Worm (Caenorhabditis elegans) whole organism, L4 larva: ENCODE measurements around the gene B0507.8.

Experiments used
- F10B5.3 ChIP-seq: sonication (generic microtip); optimal IDR thresholded peaks from 2 replicates; lab custom pipeline; 2016; ENCODE audit warnings: mild to moderate bottlenecking, missing genetic modification characterization, missing compliant biosample characterization
- R02D3.7 ChIP-seq: fragments of 150-350 bp; sonication (generic microtip); optimal IDR thresholded peaks from 3 replicates; lab custom pipeline; 2014; ENCODE audit warnings: missing biosample characterization, missing genetic modification characterization
- Y105C5A.15 ChIP-seq: fragments of 200-800 bp; sonication (Bioruptor generic); IDR thresholded peaks from 2 replicates; pipeline ENCODE4 v1.3.6; 2022; ENCODE audit warnings: missing genetic modification characterization, missing compliant biosample characterization
- Y75B8A.6 ChIP-seq: fragments of 200-800 bp; sonication (Bioruptor generic); IDR thresholded peaks from 2 replicates; pipeline ENCODE4 v1.3.6; 2022; ENCODE audit warnings: missing genetic modification reagents, missing genetic modification characterization, missing compliant biosample characterization
- attf-4 ChIP-seq: sonication (generic microtip); optimal IDR thresholded peaks from 3 replicates; lab custom pipeline; 2017; ENCODE audit warnings: missing biosample characterization, missing genetic modification characterization
- ceh-20 ChIP-seq: fragments of 200-800 bp; sonication (Bioruptor generic); IDR thresholded peaks from 2 replicates; pipeline ENCODE4 v1.3.6; 2022; ENCODE audit warnings: missing genetic modification reagents, missing genetic modification characterization, missing compliant biosample characterization
- ceh-28 ChIP-seq: fragments of 150-350 bp; optimal IDR thresholded peaks from 2 replicates; lab custom pipeline; 2014; ENCODE audit warnings: missing biosample characterization, missing genetic modification reagents, missing genetic modification characterization
- ceh-32 ChIP-seq: sonication (generic microtip); optimal IDR thresholded peaks from 2 replicates; lab custom pipeline; 2016; ENCODE audit warnings: mild to moderate bottlenecking, missing genetic modification characterization, missing compliant biosample characterization; ENCODE audit not compliant: poor library complexity
- ceh-62 ChIP-seq: sonication (generic microtip); optimal IDR thresholded peaks from 2 replicates; lab custom pipeline; 2017; ENCODE audit warnings: missing biosample characterization, missing genetic modification characterization
- ceh-82 ChIP-seq: sonication (generic microtip); optimal IDR thresholded peaks from 2 replicates; lab custom pipeline; 2017; ENCODE audit warnings: missing biosample characterization, missing genetic modification characterization
- ces-1 ChIP-seq: fragments of 150-350 bp; sonication (generic microtip); optimal IDR thresholded peaks from 4 replicates; lab custom pipeline; 2014; ENCODE audit warnings: missing biosample characterization, missing genetic modification reagents, missing genetic modification characterization
- cey-2 ChIP-seq: sonication (generic microtip); optimal IDR thresholded peaks from 3 replicates; lab custom pipeline; 2017; ENCODE audit warnings: missing genetic modification characterization, mild to moderate bottlenecking, missing compliant biosample characterization, antibody characterized with exemption, borderline replicate concordance; ENCODE audit not compliant: insufficient read depth
- daf-16 ChIP-seq, 3 experiments: sonication (generic microtip); optimal IDR thresholded peaks; 2 replicates each; lab custom pipeline; 2016 to 2017; ENCODE audit warnings: missing genetic modification characterization in 3 of 3, missing genetic modification reagents in 3 of 3, mild to moderate bottlenecking in 2 of 3, missing compliant biosample characterization in 2 of 3, missing biosample characterization in 1 of 3, moderate library complexity in 1 of 3
- daf-19 ChIP-seq: fragments of 200-800 bp; sonication (Bioruptor generic); conservative IDR thresholded peaks from 2 replicates; pipeline ENCODE4 v1.3.6; 2022; ENCODE audit warnings: missing genetic modification characterization, missing compliant biosample characterization
- dmd-6 ChIP-seq: fragments of 200-800 bp; sonication (Bioruptor generic); IDR thresholded peaks from 2 replicates; pipeline ENCODE4 v1.3.6; 2022; ENCODE audit warnings: missing genetic modification reagents, missing genetic modification characterization, missing compliant biosample characterization
- egl-27 ChIP-seq: sonication (generic microtip); optimal IDR thresholded peaks from 3 replicates; lab custom pipeline; 2017; ENCODE audit warnings: missing biosample characterization, missing genetic modification reagents, missing genetic modification characterization
- fos-1 ChIP-seq: fragments of 150-350 bp; optimal IDR thresholded peaks from 2 replicates; lab custom pipeline; 2014; ENCODE audit warnings: missing biosample characterization, missing genetic modification characterization
- hlh-11 ChIP-seq: fragments of 200-800 bp; sonication (Bioruptor generic); optimal IDR thresholded peaks from 2 replicates; lab custom pipeline; 2018; ENCODE audit warnings: mild to moderate bottlenecking, missing genetic modification characterization, missing compliant biosample characterization
- lim-7 ChIP-seq: fragments of 200-800 bp; sonication (Bioruptor generic); IDR thresholded peaks from 2 replicates; pipeline ENCODE4 v1.3.6; 2022; ENCODE audit warnings: missing genetic modification characterization, missing compliant biosample characterization
- lin-1 ChIP-seq: fragments of 200-800 bp; sonication (Bioruptor generic); IDR thresholded peaks from 2 replicates; pipeline ENCODE4 v1.3.6; 2022; ENCODE audit warnings: missing genetic modification reagents, missing genetic modification characterization, missing compliant biosample characterization
- lin-13 ChIP-seq: fragments of 150-350 bp; optimal IDR thresholded peaks from 2 replicates; lab custom pipeline; 2014; ENCODE audit warnings: missing biosample characterization, missing genetic modification reagents, missing genetic modification characterization
- lin-38 ChIP-seq: fragments of 200-800 bp; sonication (Bioruptor generic); IDR thresholded peaks from 2 replicates; pipeline ENCODE4 v1.3.6; 2022; ENCODE audit warnings: missing genetic modification reagents, missing genetic modification characterization, missing compliant biosample characterization
- madf-5 ChIP-seq, 2 experiments: fragments of 200-800 bp; sonication (Bioruptor generic); IDR thresholded peaks; 2 replicates each; pipeline ENCODE4 v1.3.6; 2022; ENCODE audit warnings: missing compliant biosample characterization in 2 of 2, missing genetic modification characterization in 2 of 2
- madf-9 ChIP-seq: fragments of 200-800 bp; sonication (Bioruptor generic); conservative IDR thresholded peaks from 2 replicates; pipeline ENCODE4 v1.3.6; 2022; ENCODE audit warnings: missing genetic modification reagents, missing genetic modification characterization, missing compliant biosample characterization
- mdl-1 ChIP-seq, 2 experiments: fragments of 150-350 bp in 1 of 2; sonication (generic microtip) in 1 of 2; optimal IDR thresholded peaks; 2 replicates each; lab custom pipeline; 2014 to 2017; ENCODE audit warnings: missing biosample characterization in 2 of 2, missing genetic modification characterization in 2 of 2
- mdt-29 ChIP-seq: fragments of 200-800 bp; sonication (Bioruptor generic); IDR thresholded peaks from 2 replicates; pipeline ENCODE4 v1.3.6; 2022; ENCODE audit warnings: missing genetic modification reagents, missing genetic modification characterization, missing compliant biosample characterization
- mep-1 ChIP-seq: fragments of 150-350 bp; sonication (generic microtip); optimal IDR thresholded peaks from 3 replicates; lab custom pipeline; 2014; ENCODE audit warnings: missing biosample characterization, missing genetic modification characterization
- nhr-102 ChIP-seq: sonication (generic microtip); optimal IDR thresholded peaks from 2 replicates; lab custom pipeline; 2016; ENCODE audit warnings: mild to moderate bottlenecking, missing genetic modification characterization, moderate library complexity, missing compliant biosample characterization
- nhr-237 ChIP-seq: sonication (generic microtip); optimal IDR thresholded peaks from 2 replicates; lab custom pipeline; 2017; ENCODE audit warnings: missing biosample characterization, missing genetic modification characterization
- nhr-25 ChIP-seq: sonication (generic microtip); optimal IDR thresholded peaks from 2 replicates; lab custom pipeline; 2017; ENCODE audit warnings: missing genetic modification characterization, mild to moderate bottlenecking, missing compliant biosample characterization, antibody characterized with exemption, moderate library complexity, borderline replicate concordance; ENCODE audit not compliant: insufficient read depth
- nhr-28 ChIP-seq: fragments of 150-350 bp; optimal IDR thresholded peaks from 2 replicates; lab custom pipeline; 2014; ENCODE audit warnings: missing biosample characterization, missing genetic modification characterization
- nhr-41 ChIP-seq: fragments of 200-800 bp; sonication (Bioruptor generic); IDR thresholded peaks from 2 replicates; pipeline ENCODE4 v1.3.6; 2022; ENCODE audit warnings: missing genetic modification reagents, missing genetic modification characterization, missing compliant biosample characterization
- nhr-42 ChIP-seq: fragments of 200-800 bp; sonication (Bioruptor generic); IDR thresholded peaks from 2 replicates; pipeline ENCODE4 v1.3.6; 2022; ENCODE audit warnings: missing genetic modification characterization, missing compliant biosample characterization
- nhr-48 ChIP-seq: sonication (generic microtip); optimal IDR thresholded peaks from 2 replicates; lab custom pipeline; 2016; ENCODE audit warnings: mild to moderate bottlenecking, missing genetic modification characterization, missing compliant biosample characterization
- nhr-6 ChIP-seq: fragments of 150-350 bp; optimal IDR thresholded peaks from 2 replicates; lab custom pipeline; 2014; ENCODE audit warnings: missing biosample characterization, missing genetic modification characterization
- pha-4 ChIP-seq, 2 experiments: fragments of 150-350 bp in 1 of 2; fragments of 200-800 bp in 1 of 2; sonication (Bioruptor generic) in 1 of 2; IDR thresholded peaks in 1 of 2; optimal IDR thresholded peaks in 1 of 2; 2 replicates each; pipeline versions ENCODE4 v1.3.6 to Lab custom; 2014 to 2022; ENCODE audit warnings: missing genetic modification characterization in 2 of 2, missing genetic modification reagents in 2 of 2, missing biosample characterization in 1 of 2, missing compliant biosample characterization in 1 of 2
- php-3 ChIP-seq: fragments of 200-800 bp; sonication (Bioruptor generic); IDR thresholded peaks from 2 replicates; pipeline ENCODE4 v1.3.6; 2022; ENCODE audit warnings: missing genetic modification reagents, missing genetic modification characterization, missing compliant biosample characterization
- pqm-1 ChIP-seq: sonication (generic microtip); optimal IDR thresholded peaks from 2 replicates; lab custom pipeline; 2017; ENCODE audit warnings: missing biosample characterization, missing genetic modification characterization
- skn-1 ChIP-seq: fragments of 150-350 bp; optimal IDR thresholded peaks from 2 replicates; lab custom pipeline; 2014; ENCODE audit warnings: missing biosample characterization, missing genetic modification characterization
- snpc-4 ChIP-seq: fragments of 150-350 bp; optimal IDR thresholded peaks from 2 replicates; lab custom pipeline; 2014; ENCODE audit warnings: missing biosample characterization, missing genetic modification characterization
- spr-3 ChIP-seq: fragments of 200-800 bp; sonication (Bioruptor generic); optimal IDR thresholded peaks from 2 replicates; lab custom pipeline; 2018; ENCODE audit warnings: mild to moderate bottlenecking, missing genetic modification characterization, missing compliant biosample characterization
- tag-97 ChIP-seq: fragments of 200-800 bp; sonication (Bioruptor generic); IDR thresholded peaks from 2 replicates; pipeline ENCODE4 v1.3.6; 2022; ENCODE audit warnings: missing genetic modification characterization, missing compliant biosample characterization
- unc-130 ChIP-seq: sonication (generic microtip); optimal IDR thresholded peaks from 2 replicates; lab custom pipeline; 2016; ENCODE audit warnings: missing genetic modification reagents, missing genetic modification characterization, missing compliant biosample characterization
- zfp-2 ChIP-seq: sonication (generic microtip); optimal IDR thresholded peaks from 2 replicates; lab custom pipeline; 2016; ENCODE audit warnings: mild to moderate bottlenecking, missing genetic modification characterization, missing compliant biosample characterization
- zip-11 ChIP-seq: fragments of 200-800 bp; sonication (Bioruptor generic); IDR thresholded peaks from 2 replicates; pipeline ENCODE4 v1.3.6; 2022; ENCODE audit warnings: missing genetic modification characterization, missing compliant biosample characterization
- zip-2 ChIP-seq: fragments of 150-350 bp; optimal IDR thresholded peaks from 2 replicates; lab custom pipeline; 2014; ENCODE audit warnings: missing biosample characterization, missing genetic modification characterization
- ztf-11 ChIP-seq: fragments of 150-350 bp; optimal IDR thresholded peaks from 2 replicates; lab custom pipeline; 2014; ENCODE audit warnings: missing biosample characterization, missing genetic modification characterization

Gene B0507.8

DNA sequence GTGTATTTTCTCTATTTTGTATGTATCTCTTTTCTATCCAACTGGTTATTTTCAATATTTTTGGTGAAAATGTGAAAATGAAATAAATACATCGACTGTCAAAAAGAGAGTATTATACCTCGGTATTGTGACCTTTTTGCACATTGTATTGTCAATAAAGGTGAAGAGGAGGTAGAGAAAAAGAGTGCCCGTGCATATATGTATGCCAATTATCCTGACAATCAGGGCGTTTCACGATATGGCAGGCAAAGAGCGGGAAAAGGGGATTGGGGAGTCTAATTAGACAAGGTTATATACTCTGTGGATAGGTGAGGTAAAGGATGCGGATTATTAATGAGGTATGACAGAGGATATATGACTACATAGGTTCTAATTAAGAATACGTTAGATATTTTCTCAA, 34.1 kb upstream of the B0507.8 start (continued):
- no peak for TF ChIP-seq F10B5.3 (tag; lab: Kevin White, UChicago)
- TF ChIP-seq nhr-41 (GFP tag; lab: Robert Waterston, UW), result no peak
- TF ChIP-seq nhr-102 (tag; lab: Kevin White, UChicago), result no peak
- no peak for TF ChIP-seq fos-1
- TF ChIP-seq pha-4 (GFP tag; IDR thresholded peaks at IDR 0.05; lab: Robert Waterston, UW), result no peak
- peak; percentile 45 for TF ChIP-seq pha-4 (tag; optimal IDR thresholded peaks at IDR 0.05; lab: Kevin White, UChicago)
- TF ChIP-seq daf-19 (GFP tag; lab: Robert Waterston, UW), result no peak
- no peak for TF ChIP-seq madf-9 (GFP tag; lab: Robert Waterston, UW)
- TF ChIP-seq madf-5 (GFP tag; IDR thresholded peaks at IDR 0.05; lab: Robert Waterston, UW), result no peak
- TF ChIP-seq ztf-11, result no peak
- peak; percentile 1 for TF ChIP-seq nhr-6 (tag; lab: Kevin White, UChicago)
- no peak for TF ChIP-seq spr-3
- peak; percentile 7 for TF ChIP-seq pqm-1
- TF ChIP-seq snpc-4 (tag; lab: Kevin White, UChicago), result no peak

DNA sequence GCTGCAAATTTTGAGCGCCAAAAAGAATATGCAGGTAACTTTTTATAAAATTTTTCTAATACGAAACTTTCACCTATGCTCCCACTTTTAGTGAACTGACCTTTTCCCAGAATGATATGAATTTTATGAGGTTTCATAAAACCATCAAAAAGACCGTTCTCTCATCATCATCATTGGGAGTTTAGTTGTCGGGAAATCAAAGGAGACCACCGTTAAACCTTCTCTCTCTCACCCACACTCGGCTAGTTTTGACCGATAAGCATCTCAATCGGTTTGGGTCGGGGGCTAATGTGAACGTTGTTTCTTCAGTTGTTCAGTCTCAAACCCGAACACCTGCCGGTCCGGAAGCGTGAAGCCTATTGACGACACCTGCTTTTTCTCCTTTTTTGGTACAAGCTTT, 33.5 kb upstream of the B0507.8 start:
- no peak for TF ChIP-seq dmd-6
- TF ChIP-seq nhr-25, result no peak
- TF ChIP-seq ces-1, result no peak
- TF ChIP-seq nhr-6 (tag; lab: Kevin White, UChicago), result no peak
- TF ChIP-seq php-3, result peak; percentile 56; the same call in 1 of the 2 replicates
- no peak for TF ChIP-seq daf-16 (GFP tag; optimal IDR thresholded peaks at IDR 0.05; lab: Kevin White, UChicago)
- peak; percentile 9 for TF ChIP-seq daf-16 (tag; optimal IDR thresholded peaks at IDR 0.05; lab: Kevin White, UChicago)
- no peak for TF ChIP-seq lin-13 (GFP tag; lab: Kevin White, UChicago)
- TF ChIP-seq ceh-82, result no peak
- TF ChIP-seq zfp-2, result no peak
- no peak for TF ChIP-seq unc-130 (GFP tag; lab: Kevin White, UChicago)
- TF ChIP-seq lin-1 (GFP tag; lab: Robert Waterston, UW), result no peak
- TF ChIP-seq nhr-48 (tag; lab: Kevin White, UChicago), result no peak
- no peak for TF ChIP-seq ceh-62 (tag; lab: Kevin White, UChicago)
- TF ChIP-seq nhr-42 (GFP tag; lab: Robert Waterston, UW), result no peak
- TF ChIP-seq hlh-11 (tag; lab: Kevin White, UChicago), result peak; percentile 30
- no peak for TF ChIP-seq ceh-20
- no peak for TF ChIP-seq ceh-32 (tag; lab: Kevin White, UChicago)
- peak; percentile 34 for TF ChIP-seq pqm-1
- no peak for TF ChIP-seq tag-97 (GFP tag; lab: Robert Waterston, UW)

DNA sequence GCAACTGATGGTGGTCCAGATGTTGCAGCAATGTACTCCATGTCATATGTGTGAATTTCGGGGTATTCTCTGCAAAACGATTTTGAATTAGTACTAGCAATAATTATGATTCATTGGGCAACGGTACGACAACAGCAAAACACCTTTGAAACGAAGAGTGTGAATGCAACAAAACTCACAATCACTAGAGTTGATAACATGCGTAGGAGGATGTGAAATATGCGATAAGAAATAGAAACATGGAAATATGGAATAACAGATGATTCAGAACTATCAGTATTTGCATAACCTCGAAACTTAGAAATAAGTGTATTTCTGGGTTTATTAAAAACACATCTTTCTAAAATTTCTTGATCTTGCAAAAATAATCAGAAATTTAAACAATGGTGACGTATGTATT, 32.7 kb upstream of the B0507.8 start:
- peak; percentile 59 for TF ChIP-seq pqm-1
- peak; percentile 78 for TF ChIP-seq nhr-28
- peak; percentile 27 for TF ChIP-seq hlh-11 (tag; lab: Kevin White, UChicago)
- TF ChIP-seq nhr-237, result no peak
- TF ChIP-seq zip-2, result no peak
- no peak for TF ChIP-seq mdl-1 (tag; optimal IDR thresholded peaks at IDR 0.05; lab: Kevin White, UChicago)
- no peak for TF ChIP-seq Y75B8A.6 (GFP tag; lab: Robert Waterston, UW)
- no peak for TF ChIP-seq nhr-25
- TF ChIP-seq daf-16 (GFP tag; optimal IDR thresholded peaks at IDR 0.05; lab: Kevin White, UChicago), result no peak
- TF ChIP-seq daf-16 (tag; optimal IDR thresholded peaks at IDR 0.05; lab: Kevin White, UChicago), result peak; percentile 79
- TF ChIP-seq lim-7 (GFP tag; lab: Robert Waterston, UW), result no peak
- TF ChIP-seq madf-9 (GFP tag; lab: Robert Waterston, UW), result no peak

DNA sequence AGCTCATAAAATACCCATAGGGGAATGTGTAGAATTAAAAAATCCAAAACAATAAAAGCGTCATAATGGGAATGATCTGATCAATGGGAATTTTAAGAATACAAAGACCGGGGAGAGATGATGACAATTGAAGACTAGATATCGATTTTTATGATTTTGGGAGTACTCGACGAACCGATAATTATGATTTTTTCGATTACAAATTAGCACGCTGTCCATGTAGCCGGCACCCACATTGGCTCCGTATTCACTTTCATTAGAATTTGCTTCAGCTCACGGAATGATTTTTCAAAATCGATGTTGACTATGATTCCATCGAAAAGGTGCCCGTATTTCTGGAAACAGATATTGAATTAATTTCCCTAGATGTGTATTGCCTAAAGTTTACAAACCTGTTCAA, 30.1 kb upstream of the B0507.8 start:
- no peak for TF ChIP-seq skn-1 (tag; lab: Kevin White, UChicago)
- TF ChIP-seq lin-38 (GFP tag; lab: Robert Waterston, UW), result no peak
- TF ChIP-seq R02D3.7 (tag; lab: Kevin White, UChicago), result no peak
- no peak for TF ChIP-seq egl-27
- TF ChIP-seq mdl-1 (tag; optimal IDR thresholded peaks at IDR 0.05; lab: Kevin White, UChicago), result no peak
- TF ChIP-seq snpc-4 (tag; lab: Kevin White, UChicago), result no peak
- no peak for TF ChIP-seq mdt-29 (GFP tag; lab: Robert Waterston, UW)
- no peak for TF ChIP-seq ceh-28 (tag; lab: Kevin White, UChicago)
- TF ChIP-seq zip-11, result no peak
- no peak for TF ChIP-seq nhr-25
- no peak for TF ChIP-seq mep-1 (tag; lab: Kevin White, UChicago)
- no peak for TF ChIP-seq Y105C5A.15 (GFP tag; lab: Robert Waterston, UW)
- no peak for TF ChIP-seq attf-4 (tag; lab: Kevin White, UChicago)
- no peak for TF ChIP-seq cey-2
- no peak for TF ChIP-seq unc-130 (GFP tag; lab: Kevin White, UChicago)
- TF ChIP-seq dmd-6, result no peak
